Worm (Caenorhabditis elegans) whole organism, L4 larva: ENCODE results near the gene msp-152.
"Not testable (repeated sequence)": the region's sequence is repeated elsewhere in the genome, so short reads cannot be mapped to it uniquely, and the experiment has no call there.

ENCODE experiments used
- R02D3.7 ChIP-seq: fragments of 150-350 bp; sonication (generic microtip); optimal IDR thresholded peaks from 3 replicates; lab custom pipeline; 2014; ENCODE audit warnings: missing biosample characterization, missing genetic modification characterization
- ama-1 ChIP-seq: fragments of 150-350 bp; optimal IDR thresholded peaks from 2 replicates; lab custom pipeline; 2014; ENCODE audit warnings: inconsistent platforms, mixed read lengths
- ces-1 ChIP-seq: fragments of 150-350 bp; sonication (generic microtip); optimal IDR thresholded peaks from 4 replicates; lab custom pipeline; 2014; ENCODE audit warnings: missing biosample characterization, missing genetic modification reagents, missing genetic modification characterization
- skn-1 ChIP-seq: fragments of 150-350 bp; optimal IDR thresholded peaks from 2 replicates; lab custom pipeline; 2014; ENCODE audit warnings: missing biosample characterization, missing genetic modification characterization
- ztf-11 ChIP-seq: fragments of 150-350 bp; optimal IDR thresholded peaks from 2 replicates; lab custom pipeline; 2014; ENCODE audit warnings: missing biosample characterization, missing genetic modification characterization

- TF ChIP-seq skn-1; ama-1 (lab: Kevin White, UChicago); ztf-11 (tag; lab: Kevin White, UChicago); ces-1 (GFP tag; lab: Kevin White, UChicago); R02D3.7: not testable (repeated sequence)
Measured at ce11 chrII:4932727-4933126, at the start of gene msp-152.
